Worm (Caenorhabditis elegans): ENCODE results near the gene usp-46.

DNA sequence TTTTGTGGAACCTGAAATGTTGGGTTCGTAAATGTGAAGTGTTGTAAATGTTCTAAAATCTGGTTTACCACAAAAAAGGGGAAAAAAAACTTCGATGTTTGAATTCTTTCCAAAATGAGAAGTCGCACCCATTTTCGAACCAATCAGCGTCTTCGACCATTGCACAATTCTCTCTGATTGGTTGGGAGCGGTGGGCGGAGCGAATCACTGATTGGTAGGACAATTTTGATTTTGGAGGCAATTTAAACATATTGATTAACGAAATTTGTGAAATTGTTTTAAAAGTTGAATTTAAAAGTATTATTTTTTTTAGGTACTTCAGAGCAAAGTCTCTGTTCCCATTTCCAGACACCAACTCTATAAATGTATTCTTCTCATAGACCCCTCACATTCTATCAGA, 12.7 kb downstream of the usp-46 start:
- TF ChIP-seq unc-39 (tag; optimal IDR thresholded peaks at IDR 0.05), result no peak
- no peak for TF ChIP-seq elt-3 (tag; optimal IDR thresholded peaks at IDR 0.05)
- no peak for TF ChIP-seq jun-1 (tag; optimal IDR thresholded peaks at IDR 0.05)
- TF ChIP-seq ceh-82 (tag; optimal IDR thresholded peaks at IDR 0.05), result no peak
- TF ChIP-seq elt-2 (tag; optimal IDR thresholded peaks at IDR 0.05), result no peak
- TF ChIP-seq tbx-2 (tag; optimal IDR thresholded peaks at IDR 0.05), result no peak

Measured in whole organism, L3 larva.